Fruit fly (Drosophila melanogaster) whole organism, pupa: Measurements from ENCODE around the gene CG43880.

ENCODE experiments used
- CG4496 ChIP-seq: fragments of 200-800 bp; sonication (Bioruptor generic); IDR thresholded peaks from 3 replicates; pipeline ENCODE4 v1.3.6; 2022; ENCODE audit warnings: missing biosample characterization, missing genetic modification characterization
- EcR ChIP-seq: fragments of 200-800 bp; sonication (Bioruptor generic); optimal IDR thresholded peaks from 3 replicates; lab custom pipeline; 2019; ENCODE audit warnings: missing biosample characterization, missing genetic modification characterization, mild to moderate bottlenecking, moderate library complexity, missing genetic modification reagents
- Pif1A ChIP-seq: fragments of 200-800 bp; sonication (Bioruptor generic); optimal IDR thresholded peaks from 3 replicates; lab custom pipeline; 2016; ENCODE audit warnings: missing biosample characterization, missing genetic modification characterization

- TF ChIP-seq CG4496 (GFP tag; lab: Robert Waterston, UW), result peak; percentile 71
- TF ChIP-seq EcR (GFP tag; lab: Kevin White, UChicago), result no peak
- no peak for TF ChIP-seq Pif1A (GFP tag; lab: Kevin White, UChicago)
Observed at dm6 chr3L:7911765-7912556, 34.2 kb downstream of the CG43880 start, which contains the start of the genes pbl and CG8281.
